Fruit fly (Drosophila melanogaster): ENCODE data around the gene CG42331.

Gene CG42331

DNA sequence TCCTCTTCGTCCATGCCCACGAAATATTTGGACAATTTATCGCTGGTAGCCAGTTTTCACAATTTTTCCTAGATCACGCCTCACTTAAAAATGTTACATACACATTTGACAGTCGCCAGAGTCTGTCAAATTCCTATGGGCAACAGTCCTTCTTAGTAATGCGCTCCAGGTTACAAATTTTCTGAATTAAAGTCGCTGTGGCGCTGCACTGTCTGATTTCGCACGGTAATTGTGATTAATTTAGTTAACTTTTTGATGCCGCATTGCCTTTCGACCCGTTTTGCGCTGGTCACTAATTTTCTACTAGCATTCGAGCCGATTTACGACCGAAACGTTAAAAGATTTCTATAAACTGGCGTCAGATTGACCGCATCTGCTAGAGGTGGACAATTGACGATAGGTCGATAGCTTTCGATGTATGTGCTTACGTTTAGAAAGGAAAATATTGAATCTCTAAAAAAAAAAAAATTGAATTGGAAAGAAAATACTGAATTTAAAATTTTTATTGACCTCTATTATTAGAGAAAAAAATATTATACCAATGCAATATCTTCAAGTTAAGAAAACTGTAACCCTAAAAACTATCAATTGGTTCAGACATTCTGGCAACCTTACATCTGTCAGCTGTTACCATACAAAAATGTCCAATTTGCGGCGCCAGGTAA is 41.8 kb downstream of the CG42331 start, which contains the start of the genes lili and CG34150 (continued):
- peak; percentile 76 for TF ChIP-seq CG18599 (GFP tag; optimal IDR thresholded peaks at IDR 0.05)
- no peak for TF ChIP-seq CG8478 (optimal IDR thresholded peaks at IDR 0.05)
- TF ChIP-seq CG10274 (GFP tag; optimal IDR thresholded peaks at IDR 0.05), result no peak
- TF ChIP-seq nmo (GFP tag; optimal IDR thresholded peaks at IDR 0.05), result peak; percentile 82
- peak; percentile 61 for TF ChIP-seq CG4854 (GFP tag; optimal IDR thresholded peaks at IDR 0.05)
- peak; percentile 48; the same call in 1 of the 3 replicates for TF ChIP-seq CG14050 (GFP tag; IDR thresholded peaks at IDR 0.05)
- TF ChIP-seq Ravus (GFP tag; IDR thresholded peaks at IDR 0.05), result no peak
- TF ChIP-seq CG8359 (GFP tag; optimal IDR thresholded peaks at IDR 0.05; ENCODE audit: borderline replicate concordance), result no peak
- TF ChIP-seq CG1792 (GFP tag; optimal IDR thresholded peaks at IDR 0.05), result peak; percentile 41
- TF ChIP-seq CG33557 (GFP tag; optimal IDR thresholded peaks at IDR 0.05), result peak; percentile 76
- TF ChIP-seq Doc3 (GFP tag; IDR thresholded peaks at IDR 0.05; ENCODE audit: partially characterized antibody), result peak; percentile 71
- peak; percentile 74 for TF ChIP-seq Dref (GFP tag; IDR thresholded peaks at IDR 0.05)
- no peak for TF ChIP-seq Poxn (GFP tag; IDR thresholded peaks at IDR 0.05)
- TF ChIP-seq Sox100B (GFP tag; optimal IDR thresholded peaks at IDR 0.05), result no peak
- TF ChIP-seq CG32532 (GFP tag; IDR thresholded peaks at IDR 0.05), result peak; percentile 81
- TF ChIP-seq Hey (tag; optimal IDR thresholded peaks at IDR 0.05), result no peak
- peak; percentile 79 for TF ChIP-seq CG15514 (GFP tag; optimal IDR thresholded peaks at IDR 0.05)
- TF ChIP-seq Fer3 (tag; optimal IDR thresholded peaks at IDR 0.05), result peak; percentile 75
- TF ChIP-seq trem (tag; optimal IDR thresholded peaks at IDR 0.05), result peak; percentile 92
- TF ChIP-seq scrt (GFP tag; optimal IDR thresholded peaks at IDR 0.05), result peak; percentile 70
- TF ChIP-seq CG14710 (tag; optimal IDR thresholded peaks at IDR 0.05), result peak; percentile 91
- TF ChIP-seq CG8281 (tag; optimal IDR thresholded peaks at IDR 0.05), result peak; percentile 36
- TF ChIP-seq CG1529 (GFP tag; optimal IDR thresholded peaks at IDR 0.05), result peak; percentile 46
- peak; percentile 72; the same call in 1 of the 2 replicates for TF ChIP-seq sna (GFP tag; IDR thresholded peaks at IDR 0.05; ENCODE audit: partially characterized antibody)
- peak; percentile 90 for TF ChIP-seq CG17359 (tag; optimal IDR thresholded peaks at IDR 0.05)
- TF ChIP-seq CG6813 (GFP tag; optimal IDR thresholded peaks at IDR 0.05), result no peak
- no peak for TF ChIP-seq Optix (GFP tag; IDR thresholded peaks at IDR 0.05)
- peak; percentile 85 for TF ChIP-seq vvl (GFP tag; IDR thresholded peaks at IDR 0.05)
- no peak for TF ChIP-seq h (optimal IDR thresholded peaks at IDR 0.05)
- no peak for TF ChIP-seq Elba2 (GFP tag; optimal IDR thresholded peaks at IDR 0.05)
- peak; percentile 66 for TF ChIP-seq CG7271 (tag; optimal IDR thresholded peaks at IDR 0.05)
- TF ChIP-seq ap (GFP tag; IDR thresholded peaks at IDR 0.05), result 0 out of 2 replicates have a peak, but pooled peaks have one; percentile 18
- TF ChIP-seq amos (GFP tag; IDR thresholded peaks at IDR 0.05; ENCODE audit: partially characterized antibody), result peak; percentile 79
- peak; percentile 81 for TF ChIP-seq CG15269 (tag; optimal IDR thresholded peaks at IDR 0.05)
- peak; percentile 19 for TF ChIP-seq CG17186 (GFP tag; optimal IDR thresholded peaks at IDR 0.05)
- peak; percentile 60; the same call in 1 of the 3 replicates for TF ChIP-seq CG11560 (tag; IDR thresholded peaks at IDR 0.05)
- no peak for TF ChIP-seq CG10565 (GFP tag; optimal IDR thresholded peaks at IDR 0.05)
- no peak for TF ChIP-seq dan (GFP tag; IDR thresholded peaks at IDR 0.05)
- peak; percentile 67; the same call in 1 of the 3 replicates for TF ChIP-seq hb (GFP tag; IDR thresholded peaks at IDR 0.05; ENCODE audit: partially characterized antibody)
- TF ChIP-seq Bteb2 (GFP tag; optimal IDR thresholded peaks at IDR 0.05), result peak; percentile 86
- no peak for TF ChIP-seq Eip74EF (GFP tag; optimal IDR thresholded peaks at IDR 0.05)
- TF ChIP-seq Gsc (GFP tag; IDR thresholded peaks at IDR 0.05), result no peak
- TF ChIP-seq chinmo (GFP tag; IDR thresholded peaks at IDR 0.05; ENCODE audit: partially characterized antibody), result no peak
- no peak for TF ChIP-seq CG6854 (GFP tag; optimal IDR thresholded peaks at IDR 0.05)
- peak; percentile 71; the same call in 2 of the 3 replicates for TF ChIP-seq Opbp (GFP tag; IDR thresholded peaks at IDR 0.05; ENCODE audit: partially characterized antibody)
- 0 out of 2 replicates have a peak, but pooled peaks have one; percentile 36 for TF ChIP-seq CG17612 (GFP tag; IDR thresholded peaks at IDR 0.05)
- TF ChIP-seq CG33213 (GFP tag; optimal IDR thresholded peaks at IDR 0.05), result peak; percentile 54
- TF ChIP-seq vfl (GFP tag; optimal IDR thresholded peaks at IDR 0.05), result peak; percentile 73
